Fruit fly (Drosophila melanogaster) whole organism, embryonic: ENCODE results near the gene Alp10.
A peak's percentile ranks its signal among the peaks of the same experiment; 100 is the strongest.

ENCODE experiments used
- Blimp-1 ChIP-seq: fragments of 200-800 bp; sonication (Bioruptor generic); optimal IDR thresholded peaks from 3 replicates; lab custom pipeline; 2018; ENCODE audit warnings: missing biosample characterization, missing genetic modification characterization, mild to moderate bottlenecking, moderate library complexity, missing genetic modification reagents
- CG12769 ChIP-seq: fragments of 200-800 bp; sonication (Bioruptor generic); optimal IDR thresholded peaks from 2 replicates; lab custom pipeline; 2019; ENCODE audit warnings: missing biosample characterization, mild to moderate bottlenecking, missing genetic modification characterization, moderate library complexity
- CG13894 ChIP-seq: fragments of 200-800 bp; sonication (Bioruptor generic); optimal IDR thresholded peaks from 3 replicates; lab custom pipeline; 2018; ENCODE audit warnings: missing biosample characterization, mild to moderate bottlenecking, missing genetic modification characterization, moderate library complexity
- CG15269 ChIP-seq: fragments of 200-800 bp; sonication (Bioruptor generic); optimal IDR thresholded peaks from 2 replicates; lab custom pipeline; 2018; ENCODE audit warnings: missing biosample characterization, mild to moderate bottlenecking, missing genetic modification characterization, moderate library complexity
- CG17568 ChIP-seq: fragments of 200-800 bp; sonication (Bioruptor generic); optimal IDR thresholded peaks from 2 replicates; lab custom pipeline; 2018; ENCODE audit warnings: missing biosample characterization, mild to moderate bottlenecking, missing genetic modification characterization, moderate library complexity
- CG4707 ChIP-seq: fragments of 200-800 bp; sonication (Bioruptor generic); optimal IDR thresholded peaks from 2 replicates; lab custom pipeline; 2018; ENCODE audit warnings: missing biosample characterization, mild to moderate bottlenecking, missing genetic modification characterization, moderate library complexity
- CG6689 ChIP-seq: fragments of 200-800 bp; sonication (Bioruptor generic); IDR thresholded peaks from 2 replicates; pipeline ENCODE4 v1.3.6; 2022; ENCODE audit warnings: missing biosample characterization, missing genetic modification characterization
- Dbx ChIP-seq: fragments of 200-800 bp; sonication (Bioruptor generic); IDR thresholded peaks from 3 replicates; pipeline ENCODE4 v1.3.6; 2022; ENCODE audit warnings: missing biosample characterization, missing genetic modification characterization
- Ets65A ChIP-seq: fragments of 200-800 bp; sonication (Bioruptor generic); peaks from one replicate; lab custom pipeline; 2016; ENCODE audit warnings: missing biosample characterization, missing genetic modification characterization
- Hr39 ChIP-seq: fragments of >200 bp; optimal IDR thresholded peaks from 2 replicates; lab custom pipeline; 2017
- Lpt ChIP-seq: fragments of >200 bp; optimal IDR thresholded peaks from 2 replicates; lab custom pipeline; 2018; ENCODE audit warnings: missing biosample characterization, missing genetic modification characterization
- Max ChIP-seq: fragments of 200-800 bp; sonication (Bioruptor generic); optimal IDR thresholded peaks from 2 replicates; lab custom pipeline; 2016; ENCODE audit warnings: missing biosample characterization, mild to moderate bottlenecking, missing genetic modification characterization
- Med ChIP-seq: fragments of 200-800 bp; sonication (Bioruptor generic); peaks from one replicate; lab custom pipeline; 2016; ENCODE audit warnings: missing biosample characterization, missing genetic modification characterization, mild to moderate bottlenecking, inconsistent platforms, moderate library complexity
- Pdp1 ChIP-seq, 2 experiments: fragments of 200-800 bp; sonication (Bioruptor generic); optimal IDR thresholded peaks; 3 replicates each; lab custom pipeline; 2016; ENCODE audit warnings: missing biosample characterization in 2 of 2, missing genetic modification characterization in 2 of 2, mild to moderate bottlenecking in 1 of 2, moderate library complexity in 1 of 2
- abd-A ChIP-seq: fragments of 200-800 bp; sonication (Bioruptor generic); optimal IDR thresholded peaks from 3 replicates; lab custom pipeline; 2019; ENCODE audit warnings: missing biosample characterization, mild to moderate bottlenecking, missing genetic modification characterization, moderate library complexity
- chinmo ChIP-seq: fragments of 200-800 bp; sonication (Bioruptor generic); IDR thresholded peaks from 4 replicates; pipeline ENCODE4 v1.3.6; 2022; ENCODE audit warnings: missing biosample characterization, missing genetic modification characterization; ENCODE audit not compliant: partially characterized antibody
- fru ChIP-seq: fragments of >200 bp; optimal IDR thresholded peaks from 2 replicates; lab custom pipeline; 2017
- grn ChIP-seq: fragments of 200-800 bp; sonication (Bioruptor generic); optimal IDR thresholded peaks from 3 replicates; lab custom pipeline; 2017; ENCODE audit warnings: missing biosample characterization, missing genetic modification characterization
- sens ChIP-seq: fragments of 200-800 bp; sonication (Bioruptor generic); peaks from one replicate; lab custom pipeline; 2016; ENCODE audit warnings: missing biosample characterization, missing genetic modification characterization

Alp10 gene

DNA sequence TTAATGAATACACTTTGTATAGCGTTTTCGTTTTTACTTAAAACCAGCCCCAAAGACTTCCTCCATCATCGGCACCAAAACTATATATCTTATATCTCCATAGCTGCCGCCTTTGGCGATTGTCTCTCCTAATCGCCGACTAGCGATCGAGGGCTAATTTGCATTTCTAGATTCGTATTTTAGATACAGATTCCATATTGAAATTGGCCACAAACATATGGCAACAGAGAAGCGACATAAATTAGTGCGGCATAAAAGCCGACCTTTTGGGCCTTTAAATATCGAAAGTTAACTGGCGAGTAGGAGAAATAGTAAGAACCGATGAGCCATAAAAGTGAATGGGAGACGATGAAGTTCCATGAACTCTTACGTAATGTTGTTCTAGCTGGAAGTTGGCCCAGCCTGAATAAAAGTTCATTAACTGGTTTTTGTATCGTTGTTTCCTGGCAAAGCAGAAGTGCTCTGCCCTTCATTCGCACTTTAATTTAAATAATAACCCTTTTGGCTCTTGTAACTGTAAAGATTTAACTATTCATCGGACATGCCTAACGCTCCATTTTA is 46.5 kb downstream of the Alp10 start:
- TF ChIP-seq fru, result no peak
- peak; percentile 30 for TF ChIP-seq Med (GFP tag; lab: Kevin White, UChicago)
- peak; percentile 34 for TF ChIP-seq CG12769 (tag; lab: Kevin White, UChicago)
- peak; percentile 50 for TF ChIP-seq abd-A (tag; lab: Kevin White, UChicago)
- TF ChIP-seq CG6689 (GFP tag; lab: Robert Waterston, UW), result no peak
- TF ChIP-seq CG15269, result peak; percentile 31
- TF ChIP-seq grn (GFP tag; lab: Kevin White, UChicago), result peak; percentile 68
- peak; percentile 93 for TF ChIP-seq Blimp-1 (GFP tag; lab: Kevin White, UChicago)
- peak; percentile 91 for TF ChIP-seq CG13894
- TF ChIP-seq Pdp1 (GFP tag; optimal IDR thresholded peaks at IDR 0.05; lab: Kevin White, UChicago), result peak in 1 of 2 experiments; percentile 67
- 0 out of 4 replicates have a peak, but pooled peaks have one; percentile 22 for TF ChIP-seq chinmo (GFP tag; lab: Robert Waterston, UW)
- TF ChIP-seq Ets65A (GFP tag; lab: Kevin White, UChicago), result peak; percentile 47
- TF ChIP-seq CG4707 (GFP tag; lab: Kevin White, UChicago), result no peak
- TF ChIP-seq CG17568 (GFP tag; lab: Kevin White, UChicago), result no peak
- no peak for TF ChIP-seq Lpt (GFP tag; lab: Kevin White, UChicago)
- TF ChIP-seq, all 482 proteins: peak for 10

DNA sequence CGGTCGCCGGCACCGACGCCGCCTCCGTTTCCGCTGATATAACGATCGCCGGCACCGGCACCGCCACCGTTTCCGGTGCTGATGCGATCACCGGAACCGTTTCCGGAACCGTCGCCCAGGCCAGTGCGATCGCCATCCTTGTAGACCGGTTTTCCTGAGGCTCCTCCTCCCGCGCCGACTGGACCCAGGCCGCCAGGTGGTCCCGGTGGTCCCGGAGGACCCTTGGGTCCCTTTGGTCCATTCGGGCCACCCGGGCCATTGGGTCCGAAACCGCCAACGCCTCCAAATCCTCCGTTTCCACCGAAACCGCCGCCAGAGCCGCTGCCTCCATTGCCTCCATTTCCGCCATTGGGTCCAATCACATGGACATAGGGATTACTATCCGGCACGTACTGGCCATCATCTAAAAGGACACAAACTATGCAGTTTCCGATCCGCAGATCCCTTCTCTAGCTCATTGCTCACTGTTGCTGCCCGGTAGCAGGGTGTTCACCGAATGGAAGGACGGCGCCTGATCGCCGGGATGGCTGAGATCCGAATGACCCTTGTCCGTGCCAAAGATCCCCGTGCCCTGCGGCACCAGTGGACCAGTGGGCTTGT is 52.2 kb downstream of the Alp10 start:
- TF ChIP-seq Hr39 (peak; percentile 16), Dbx (0 out of 3 replicates have a peak, but pooled peaks have one; percentile 32), Max (no peak), sens (GFP tag; lab: Kevin White, UChicago) (peak; percentile 16)
